Fruit fly (Drosophila melanogaster) ovary, adult (tissue): ENCODE data around the gene CG46467.
A peak's percentile ranks its signal among the peaks of the same experiment; 100 is the strongest.

Source experiments
- CG17801 ChIP-seq: fragments of 200-800 bp; optimal IDR thresholded peaks from 2 replicates; lab custom pipeline; 2019; ENCODE audit warnings: missing biosample characterization, mild to moderate bottlenecking, missing genetic modification characterization, moderate library complexity; ENCODE audit not compliant: partially characterized antibody

The CG46467 gene

dm6 chr3R:9963179-9963905 lies 88.9 kb downstream of the CG46467 start:
- TF ChIP-seq CG17801 (GFP tag; lab: Kevin White, UChicago), result no peak

dm6 chr3R:9964600-9965301 lies 90.3 kb downstream of the CG46467 start:
- TF ChIP-seq CG17801 (GFP tag; lab: Kevin White, UChicago), result no peak

dm6 chr3R:9966109-9966701 lies 91.7 kb downstream of the CG46467 start:
- no peak for TF ChIP-seq CG17801 (GFP tag; lab: Kevin White, UChicago)

dm6 chr3R:9968239-9968638 lies 93.8 kb downstream of the CG46467 start:
- TF ChIP-seq CG17801 (GFP tag; lab: Kevin White, UChicago), result no peak

dm6 chr3R:9968827-9969675 lies 94.6 kb downstream of the CG46467 start:
- TF ChIP-seq CG17801 (GFP tag; lab: Kevin White, UChicago), result no peak

dm6 chr3R:9977494-9977893 lies 103.0 kb downstream of the CG46467 start:
- no peak for TF ChIP-seq CG17801 (GFP tag; lab: Kevin White, UChicago)

- no peak for TF ChIP-seq CG17801 (GFP tag; lab: Kevin White, UChicago)
Observed at dm6 chr3R:9978977-9979376, 104.5 kb downstream of the CG46467 start.

- TF ChIP-seq CG17801 (GFP tag; lab: Kevin White, UChicago), result peak; percentile 19
Observed at dm6 chr3R:9985585-9986393, 111.3 kb downstream of the CG46467 start, which contains the start of gene Art4. Gene Art4 (minus strand): TSS chr3R:9986060.

dm6 chr3R:9996689-9997213 lies 122.3 kb downstream of the CG46467 start, which contains the start of the genes Gr85a and Spn85F:
Gene Gr85a (minus strand): TSS chr3R:9996789.
Gene Spn85F (plus strand): TSS chr3R:9997163.
- TF ChIP-seq CG17801 (GFP tag; lab: Kevin White, UChicago), result no peak

- TF ChIP-seq CG17801 (GFP tag; lab: Kevin White, UChicago), result no peak
Observed at dm6 chr3R:10001174-10001789, 126.8 kb downstream of the CG46467 start, which contains the start of gene CG5359. Gene CG5359 (minus strand): TSS chr3R:10001276.

- TF ChIP-seq CG17801 (GFP tag; lab: Kevin White, UChicago), result no peak
Observed at dm6 chr3R:10024032-10024712, 149.7 kb downstream of the CG46467 start.

- TF ChIP-seq CG17801 (GFP tag; lab: Kevin White, UChicago), result no peak
Observed at dm6 chr3R:10025050-10025449, 150.6 kb downstream of the CG46467 start, which contains the start of gene CG31407. Gene CG31407 (minus strand): TSS chr3R:10025150.
